Worm (Caenorhabditis elegans): ENCODE data around the gene hex-3.
A peak's percentile ranks its signal among the peaks of the same experiment; 100 is the strongest.

Gene hex-3

DNA sequence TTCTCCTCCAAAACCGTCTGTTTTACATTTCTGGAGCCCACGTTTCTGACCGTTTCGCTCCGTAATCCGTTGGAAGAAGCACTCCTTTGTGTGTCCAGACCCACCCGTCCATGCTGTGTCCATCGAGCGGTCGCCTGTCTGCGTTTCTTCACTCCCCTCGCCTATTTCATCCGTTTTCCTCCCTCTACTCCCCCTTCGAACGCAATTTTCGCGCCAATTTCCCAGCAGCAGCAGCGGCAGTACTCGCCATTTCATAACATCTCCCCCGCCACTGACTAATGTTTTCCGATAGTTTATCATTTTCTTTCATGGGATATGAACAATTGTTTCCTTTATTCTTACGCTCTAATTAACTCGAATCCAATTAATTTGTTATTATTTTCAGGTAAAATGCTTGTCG lies 41.1 kb upstream of the hex-3 start (continued):
- TF ChIP-seq mxl-3 (GFP tag; optimal IDR thresholded peaks at IDR 0.05) (peak; percentile 64), daf-16 (GFP tag; optimal IDR thresholded peaks at IDR 0.05) (no peak), daf-16 (tag; optimal IDR thresholded peaks at IDR 0.05) (no peak), aha-1 (tag) (peak; percentile 95), ZK546.5 (tag; optimal IDR thresholded peaks at IDR 0.05) (no peak), snpc-4 (tag; optimal IDR thresholded peaks at IDR 0.05) (no peak), set-16 (GFP tag; IDR thresholded peaks at IDR 0.05) (peak; percentile 53), mep-1 (tag; optimal IDR thresholded peaks at IDR 0.05) (peak; percentile 19), ztf-7 (tag; optimal IDR thresholded peaks at IDR 0.05) (no peak), lin-38 (GFP tag; IDR thresholded peaks at IDR 0.05) (no peak; the same call in 1 of the 2 replicates), ZK337.2 (GFP tag; IDR thresholded peaks at IDR 0.05) (no peak), ctbp-1 (GFP tag; IDR thresholded peaks at IDR 0.05) (0 out of 2 replicates have a peak, but pooled peaks have one; percentile 37), lim-7 (GFP tag; IDR thresholded peaks at IDR 0.05) (peak; percentile 61; the same call in 1 of the 2 replicates), skn-1 (tag; optimal IDR thresholded peaks at IDR 0.05) (no peak), ztf-11 (tag; optimal IDR thresholded peaks at IDR 0.05) (no peak), dmd-9 (GFP tag; IDR thresholded peaks at IDR 0.05) (no peak), dmd-6 (GFP tag; IDR thresholded peaks at IDR 0.05) (no peak; the same call in 1 of the 2 replicates), lir-3 (tag; optimal IDR thresholded peaks at IDR 0.05) (no peak), vab-7 (GFP tag; IDR thresholded peaks at IDR 0.05) (no peak), F10B5.3 (tag; optimal IDR thresholded peaks at IDR 0.05) (no peak), F26F4.8 (GFP tag; conservative IDR thresholded peaks at IDR 0.05) (no peak), nhr-48 (tag; optimal IDR thresholded peaks at IDR 0.05) (no peak), nhr-42 (GFP tag; IDR thresholded peaks at IDR 0.05) (no peak), unc-39 (tag; optimal IDR thresholded peaks at IDR 0.05) (no peak), hif-1 (tag; optimal IDR thresholded peaks at IDR 0.05) (peak in 1 of 2 experiments; percentile 20), fkh-10 (GFP tag; optimal IDR thresholded peaks at IDR 0.05) (no peak), egl-27 (tag; optimal IDR thresholded peaks at IDR 0.05) (no peak), F49E8.2 (tag; optimal IDR thresholded peaks at IDR 0.05; ENCODE audit: borderline replicate concordance) (no peak), sdz-12 (GFP tag; optimal IDR thresholded peaks at IDR 0.05) (no peak), daf-8 (GFP tag; IDR thresholded peaks at IDR 0.05) (no peak), ceh-20 (GFP tag; IDR thresholded peaks at IDR 0.05) (no peak; the same call in 1 of the 2 replicates), pha-4 (GFP tag; IDR thresholded peaks at IDR 0.05) (no peak; the same call in 1 of the 2 replicates), pha-4 (tag; optimal IDR thresholded peaks at IDR 0.05) (no peak), saeg-2 (GFP tag; IDR thresholded peaks at IDR 0.05) (no peak), lin-15B (tag; optimal IDR thresholded peaks at IDR 0.05) (no peak), ces-1 (GFP tag; optimal IDR thresholded peaks at IDR 0.05) (no peak), ceh-32 (tag; optimal IDR thresholded peaks at IDR 0.05; ENCODE audit: poor library complexity) (no peak), F37D6.2 (tag; optimal IDR thresholded peaks at IDR 0.05) (no peak), duxl-1 (tag; optimal IDR thresholded peaks at IDR 0.05; ENCODE audit: poor library complexity) (no peak), madf-5 (GFP tag; IDR thresholded peaks at IDR 0.05) (no peak), daf-12 (tag; optimal IDR thresholded peaks at IDR 0.05) (no peak), T20F7.1 (GFP tag; optimal IDR thresholded peaks at IDR 0.05) (no peak), tra-1 (GFP tag; IDR thresholded peaks at IDR 0.05) (no peak), unc-62 (GFP tag; optimal IDR thresholded peaks at IDR 0.05 in 1 of 2) (no peak), unc-62 (tag; optimal IDR thresholded peaks at IDR 0.05) (no peak), lin-13 (GFP tag; optimal IDR thresholded peaks at IDR 0.05) (no peak), madf-9 (GFP tag; conservative IDR thresholded peaks at IDR 0.05) (no peak), mes-2 (tag; optimal IDR thresholded peaks at IDR 0.05; ENCODE audit: poor library complexity, severe bottlenecking) (peak; percentile 36), ceh-44 (GFP tag; IDR thresholded peaks at IDR 0.05) (no peak), lin-39 (tag; optimal IDR thresholded peaks at IDR 0.05) (no peak), attf-4 (tag; optimal IDR thresholded peaks at IDR 0.05) (no peak), fos-1 (tag; optimal IDR thresholded peaks at IDR 0.05) (no peak), D1046.2 (GFP tag; IDR thresholded peaks at IDR 0.05) (0 out of 2 replicates have a peak, but pooled peaks have one; percentile 25)

Data from whole organism, L4 larva.